Fruit fly (Drosophila melanogaster) Kc167 (cell line): ENCODE results near the gene comm3.

ENCODE experiments used
- Myc ChIP-seq: fragments of >200 bp; optimal IDR thresholded peaks from 2 replicates; lab custom pipeline; 2017; ENCODE audit warnings: missing external identifiers
- Sin3A ChIP-seq: fragments of >200 bp; optimal IDR thresholded peaks from 2 replicates; lab custom pipeline; 2018; ENCODE audit warnings: missing external identifiers
- h ChIP-seq: fragments of >200 bp; optimal IDR thresholded peaks from 3 replicates; lab custom pipeline; 2018; ENCODE audit warnings: missing external identifiers
- insv ChIP-seq: fragments of >200 bp; optimal IDR thresholded peaks from 3 replicates; lab custom pipeline; 2018; ENCODE audit warnings: missing external identifiers
- psq ChIP-seq: fragments of >200 bp; optimal IDR thresholded peaks from 2 replicates; lab custom pipeline; 2017; ENCODE audit warnings: missing external identifiers
- ttk ChIP-seq: sonication (Bioruptor generic); optimal IDR thresholded peaks from 2 replicates; lab custom pipeline; 2017; ENCODE audit warnings: missing external identifiers

comm3 gene

DNA sequence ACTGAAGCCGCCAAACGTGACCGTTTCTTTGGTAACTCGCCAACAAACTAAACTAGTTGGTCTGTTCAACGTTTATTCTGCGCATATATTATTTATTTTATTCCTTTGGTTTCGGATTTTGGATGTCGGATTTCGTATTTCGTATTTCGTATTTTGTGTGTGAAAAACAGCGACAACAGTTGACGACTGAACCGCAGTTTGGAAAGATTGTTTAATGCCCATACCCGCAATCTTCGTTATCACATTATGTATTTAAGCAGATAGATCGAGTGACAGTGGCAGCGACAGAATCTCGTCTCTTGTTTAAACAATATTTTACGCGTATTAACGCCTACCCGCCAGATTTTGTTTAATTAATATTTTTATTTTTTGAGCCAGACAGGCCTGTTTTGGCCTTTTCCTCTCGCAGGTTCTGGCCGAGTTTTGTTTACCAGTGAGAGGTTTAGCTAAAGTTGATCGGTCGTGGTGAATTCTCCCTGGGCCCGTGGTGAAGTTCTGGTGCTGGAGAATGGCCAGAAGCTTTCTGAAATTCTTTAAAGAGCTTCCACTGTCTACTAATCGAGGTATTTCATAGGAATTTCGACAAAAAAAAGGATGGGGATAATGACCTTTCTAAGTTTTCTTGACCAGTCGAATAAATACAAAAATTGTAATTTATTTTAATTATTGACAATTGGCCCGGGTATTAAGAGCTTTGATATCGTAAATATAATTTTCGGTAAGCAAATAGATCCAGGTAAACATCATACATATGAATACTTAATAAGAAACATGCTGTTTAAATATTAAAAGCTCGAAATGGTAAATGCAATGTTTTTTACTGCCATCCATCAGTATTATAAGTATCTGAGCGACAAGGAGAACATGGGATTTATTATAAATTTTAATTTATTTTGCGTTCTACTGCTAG is at the start of gene comm3, which contains the start of gene CG43083:
Gene comm3 (minus strand): TSS at position 51 of the 910 bp plus-strand sequence.
Gene CG43083 (plus strand): TSS at position 860 of the 910 bp plus-strand sequence.
- TF ChIP-seq psq (lab: Kevin White, UChicago) (no peak), ttk (lab: Kevin White, UChicago) (no peak), Myc (lab: Kevin White, UChicago) (no peak), insv (lab: Kevin White, UChicago) (no peak), Sin3A (lab: Kevin White, UChicago) (no peak), h (lab: Kevin White, UChicago) (no peak)

DNA sequence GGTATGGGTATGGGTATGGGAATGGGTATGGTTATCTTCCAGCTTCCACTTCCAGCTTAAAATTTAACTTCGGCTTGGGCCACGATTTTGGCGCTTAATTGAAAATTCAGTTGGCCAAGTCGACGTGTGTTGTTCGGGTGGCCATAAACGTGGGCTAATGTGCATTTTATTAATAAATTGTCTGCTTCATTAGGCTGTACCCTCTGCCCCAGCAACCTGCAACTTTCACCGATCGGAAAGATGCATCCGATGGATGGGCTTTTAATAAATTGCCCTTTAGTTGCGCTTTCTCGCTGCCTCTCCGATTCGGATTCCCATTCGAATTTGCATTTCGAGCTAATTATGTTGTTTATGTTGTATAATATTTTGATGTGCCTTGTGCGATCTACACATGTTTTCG is 47.6 kb upstream of the comm3 start:
- no peak for TF ChIP-seq Sin3A (lab: Kevin White, UChicago)
- TF ChIP-seq Myc (lab: Kevin White, UChicago) = no peak
- TF ChIP-seq h (lab: Kevin White, UChicago) = no peak
- no peak for TF ChIP-seq insv (lab: Kevin White, UChicago)
- no peak for TF ChIP-seq ttk (lab: Kevin White, UChicago)
- no peak for TF ChIP-seq psq (lab: Kevin White, UChicago)

DNA sequence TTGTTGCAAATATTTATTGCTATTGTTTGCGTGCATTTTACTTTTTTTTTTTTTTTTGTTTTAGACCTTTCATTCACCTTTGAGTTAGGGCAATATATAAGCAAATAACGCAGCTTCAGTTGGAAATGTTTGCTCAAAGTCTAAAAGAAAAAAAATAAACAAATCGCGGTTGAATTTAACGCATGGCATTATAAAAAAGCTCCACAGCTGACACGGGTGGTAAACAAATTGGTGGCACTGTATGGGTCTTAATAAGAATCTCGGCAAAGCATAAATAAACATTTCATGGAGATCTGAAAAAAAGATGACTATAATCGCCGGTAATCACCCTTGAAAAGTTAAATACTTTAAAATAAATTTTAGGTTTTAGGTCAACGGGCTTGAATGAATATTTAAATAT is 46.8 kb upstream of the comm3 start:
- TF ChIP-seq psq (lab: Kevin White, UChicago) (no peak), Myc (lab: Kevin White, UChicago) (no peak), Sin3A (lab: Kevin White, UChicago) (no peak), ttk (lab: Kevin White, UChicago) (no peak), h (lab: Kevin White, UChicago) (no peak), insv (lab: Kevin White, UChicago) (no peak)

DNA sequence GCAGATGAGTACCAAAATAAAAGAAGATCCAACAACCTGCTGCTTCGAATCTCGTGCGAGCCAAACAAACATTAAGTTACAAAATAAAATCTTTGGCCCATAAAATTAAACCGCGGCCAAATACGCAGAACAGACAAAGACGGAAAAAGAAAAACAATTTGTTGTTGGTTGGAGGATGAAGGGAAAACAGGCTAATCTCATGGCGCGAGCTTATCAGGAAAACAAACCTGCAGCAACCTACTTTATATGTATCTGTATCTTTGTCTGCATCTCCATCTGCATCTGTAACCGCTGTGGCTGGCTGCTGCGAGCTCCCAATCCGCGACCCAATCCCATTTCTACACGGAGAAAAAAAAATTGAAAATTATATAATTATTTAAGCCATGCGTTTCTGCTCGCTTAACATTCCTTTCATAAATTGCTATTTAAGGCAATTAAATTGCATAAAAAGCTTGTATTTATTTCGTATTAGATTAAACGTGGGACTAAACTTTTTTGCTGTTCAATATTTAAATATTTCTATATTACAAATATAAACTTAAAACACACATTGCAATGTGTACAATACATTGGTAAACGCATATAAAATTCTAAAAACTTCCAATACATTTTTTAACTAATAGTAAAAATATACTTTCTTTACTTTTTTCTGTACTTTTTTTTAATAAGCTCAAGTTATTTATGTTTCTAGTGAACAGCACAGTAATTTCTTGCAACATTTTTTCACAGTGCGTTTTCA is 45.4 kb upstream of the comm3 start:
- TF ChIP-seq insv (lab: Kevin White, UChicago) = no peak
- no peak for TF ChIP-seq psq (lab: Kevin White, UChicago)
- TF ChIP-seq h (lab: Kevin White, UChicago) = no peak
- TF ChIP-seq Sin3A (lab: Kevin White, UChicago) = no peak
- TF ChIP-seq Myc (lab: Kevin White, UChicago) = no peak
- no peak for TF ChIP-seq ttk (lab: Kevin White, UChicago)

DNA sequence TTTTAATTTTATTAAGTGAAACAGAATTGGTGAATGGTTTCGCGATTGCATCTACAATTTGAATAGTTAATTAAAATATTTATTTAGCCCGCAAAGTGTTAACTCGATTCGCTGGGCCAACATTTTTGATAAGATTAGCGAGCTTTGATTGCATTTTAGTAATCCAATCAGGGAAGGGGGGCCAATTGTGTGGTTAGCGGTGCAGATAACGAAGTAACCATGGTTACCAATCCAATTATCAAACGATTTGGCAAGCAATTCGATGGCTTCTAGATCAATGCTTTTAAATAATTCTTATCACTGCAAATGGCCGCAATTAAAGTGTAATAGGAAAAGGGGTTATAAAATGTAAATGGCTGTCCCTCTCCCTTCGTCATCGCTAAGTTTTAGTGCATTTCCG is 44.8 kb upstream of the comm3 start:
- no peak for TF ChIP-seq psq (lab: Kevin White, UChicago)
- no peak for TF ChIP-seq insv (lab: Kevin White, UChicago)
- no peak for TF ChIP-seq h (lab: Kevin White, UChicago)

DNA sequence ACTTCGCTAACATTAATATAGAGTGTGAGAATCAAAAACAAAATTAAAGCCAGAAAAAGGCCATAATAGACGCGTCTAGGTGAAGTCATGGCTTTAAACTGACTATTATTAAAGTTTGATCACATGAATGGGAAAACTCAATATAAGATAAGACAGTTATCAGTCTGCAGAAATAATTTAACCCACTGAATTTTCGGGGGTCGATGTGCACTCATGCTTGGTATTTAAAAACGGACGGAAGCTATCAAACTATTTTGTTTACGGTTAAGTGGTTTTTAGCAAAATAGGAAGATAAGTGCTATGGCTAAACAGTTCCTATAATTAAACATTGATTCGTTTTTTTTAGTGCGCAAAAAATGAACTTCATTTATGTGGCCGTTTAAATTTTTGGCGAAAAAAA is 44.4 kb upstream of the comm3 start, which contains the start of gene CG34451:
Gene CG34451 (minus strand): TSS at position 101 of the 400 bp plus-strand sequence.
- TF ChIP-seq ttk (lab: Kevin White, UChicago) (no peak), psq (lab: Kevin White, UChicago) (no peak), Myc (lab: Kevin White, UChicago) (no peak), h (lab: Kevin White, UChicago) (no peak), Sin3A (lab: Kevin White, UChicago) (no peak), insv (lab: Kevin White, UChicago) (no peak)

DNA sequence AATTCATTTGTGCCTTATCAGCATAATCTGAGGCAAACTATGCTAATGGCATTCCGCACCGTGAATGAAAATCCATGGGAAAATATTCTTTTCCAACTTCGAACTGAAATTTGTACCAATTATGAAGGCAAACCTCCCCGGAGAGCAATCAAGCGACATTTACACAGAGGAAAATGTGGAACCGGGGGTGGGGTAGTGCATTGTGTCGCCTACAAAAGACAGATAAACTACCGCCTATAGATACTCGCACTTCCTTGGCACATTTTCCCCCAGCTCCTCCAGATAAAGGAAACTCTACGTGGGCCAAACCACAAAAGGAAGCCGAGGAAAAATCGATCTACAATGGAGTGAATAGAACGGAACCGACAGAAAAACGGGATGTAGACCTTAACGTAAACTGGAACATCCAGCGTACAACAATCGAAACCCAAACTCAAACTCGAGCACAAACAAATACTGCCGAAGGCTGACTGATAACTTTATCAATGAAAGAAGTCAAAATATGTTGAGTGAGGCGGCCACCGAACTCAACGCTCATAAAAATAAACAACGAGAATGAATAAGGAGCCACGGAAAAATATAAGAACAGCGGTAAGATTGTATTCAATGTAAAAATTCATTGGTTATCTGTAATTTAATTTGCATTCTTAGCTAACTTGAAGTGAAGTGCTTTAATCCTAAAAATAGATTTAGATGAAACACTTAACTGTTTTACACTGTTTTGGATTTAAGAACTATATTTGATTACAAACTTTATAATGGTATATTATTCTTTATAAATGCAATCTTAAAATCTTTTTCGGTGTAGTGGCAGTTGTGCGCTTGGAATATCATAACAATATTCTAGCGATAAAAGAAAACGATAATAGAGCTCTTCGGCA is 43.4 kb upstream of the comm3 start:
- TF ChIP-seq insv (lab: Kevin White, UChicago) (no peak), Myc (lab: Kevin White, UChicago) (no peak), psq (lab: Kevin White, UChicago) (no peak), h (lab: Kevin White, UChicago) (no peak), Sin3A (lab: Kevin White, UChicago) (no peak), ttk (lab: Kevin White, UChicago) (no peak)

DNA sequence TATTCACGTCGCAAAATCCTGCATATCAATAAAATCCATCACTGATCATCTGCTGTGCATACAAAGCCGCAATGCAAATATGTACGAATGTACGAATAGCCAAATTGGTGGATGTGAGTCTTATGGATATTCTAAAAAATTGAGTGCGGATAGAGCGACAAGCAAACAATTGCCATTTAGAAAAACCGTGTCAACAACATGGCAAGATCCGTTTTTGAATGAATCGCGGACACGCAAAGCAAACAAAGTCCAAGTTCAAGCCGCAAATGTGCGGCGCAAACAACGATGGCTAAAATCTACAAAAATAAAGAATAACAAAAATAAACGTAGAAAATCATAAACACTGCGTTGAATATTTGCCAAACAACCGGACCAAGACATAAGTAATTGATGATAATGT is 42.0 kb upstream of the comm3 start:
- TF ChIP-seq h (lab: Kevin White, UChicago) = no peak
- TF ChIP-seq Sin3A (lab: Kevin White, UChicago) = no peak
- no peak for TF ChIP-seq ttk (lab: Kevin White, UChicago)
- no peak for TF ChIP-seq insv (lab: Kevin White, UChicago)
- no peak for TF ChIP-seq psq (lab: Kevin White, UChicago)
- no peak for TF ChIP-seq Myc (lab: Kevin White, UChicago)

DNA sequence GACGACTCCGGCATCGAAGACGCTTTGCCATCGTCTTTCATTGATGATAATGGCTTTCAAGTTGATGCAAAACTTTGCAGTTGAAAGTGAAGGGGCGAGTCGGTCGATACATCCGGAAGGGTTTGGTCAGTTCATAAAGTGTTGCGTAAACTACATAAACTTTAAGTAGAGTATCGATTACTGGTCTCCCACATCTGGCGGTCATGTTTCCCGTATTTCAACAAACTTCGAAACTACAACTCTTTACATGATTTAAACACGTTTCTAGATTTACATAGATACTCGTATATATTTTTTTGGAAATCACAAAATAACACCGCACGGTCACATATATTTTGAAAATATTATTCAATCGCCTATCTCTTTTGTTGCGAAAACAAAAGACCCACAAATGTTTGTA is 40.2 kb upstream of the comm3 start, which contains the start of gene CG34452:
Gene CG34452 (minus strand): TSS at position 101 of the 400 bp plus-strand sequence.
- no peak for TF ChIP-seq ttk (lab: Kevin White, UChicago)
- no peak for TF ChIP-seq Sin3A (lab: Kevin White, UChicago)
- no peak for TF ChIP-seq Myc (lab: Kevin White, UChicago)
- no peak for TF ChIP-seq insv (lab: Kevin White, UChicago)
- TF ChIP-seq psq (lab: Kevin White, UChicago) = no peak
- no peak for TF ChIP-seq h (lab: Kevin White, UChicago)

DNA sequence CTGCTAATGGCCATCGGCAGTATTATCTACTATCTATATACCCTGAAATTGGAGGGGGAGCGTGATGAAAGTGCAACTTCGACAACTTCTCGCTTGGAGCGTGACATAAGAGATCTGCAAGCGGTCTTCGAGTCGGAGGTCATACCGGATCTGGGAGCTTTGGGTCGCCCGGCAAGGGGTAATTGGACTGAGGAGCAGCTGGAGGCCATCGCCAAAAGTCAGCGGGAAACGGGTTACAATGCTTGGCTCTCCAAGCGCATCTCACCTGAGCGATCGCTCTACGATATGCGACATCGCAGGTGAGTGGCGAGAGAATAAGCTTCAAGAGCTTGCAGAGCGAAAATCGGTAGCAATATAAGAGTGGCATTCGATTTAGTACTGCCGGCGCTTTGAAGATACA is 36.5 kb upstream of the comm3 start:
- no peak for TF ChIP-seq Sin3A (lab: Kevin White, UChicago)
- no peak for TF ChIP-seq ttk (lab: Kevin White, UChicago)
- no peak for TF ChIP-seq h (lab: Kevin White, UChicago)
- no peak for TF ChIP-seq Myc (lab: Kevin White, UChicago)
- no peak for TF ChIP-seq psq (lab: Kevin White, UChicago)
- TF ChIP-seq insv (lab: Kevin White, UChicago) = no peak
